Worm (Caenorhabditis elegans) whole organism, mixed stage, embryonic: ENCODE results near the gene srbc-22.

Source experiments
- ceh-43 ChIP-seq: fragments of 200-800 bp; sonication (Bioruptor generic); optimal IDR thresholded peaks from 2 replicates; lab custom pipeline; 2018; ENCODE audit warnings: mild to moderate bottlenecking, missing genetic modification characterization, moderate library complexity, missing compliant biosample characterization
- flh-1 ChIP-seq: fragments of 200-800 bp; sonication (Bioruptor generic); optimal IDR thresholded peaks from 2 replicates; lab custom pipeline; 2018; ENCODE audit warnings: mild to moderate bottlenecking, missing genetic modification characterization, moderate library complexity, missing compliant biosample characterization
- nhr-237 ChIP-seq: fragments of 150-350 bp; optimal IDR thresholded peaks from 2 replicates; lab custom pipeline; 2014; ENCODE audit warnings: missing biosample characterization, missing genetic modification characterization
- snpc-4 ChIP-seq: fragments of 150-350 bp; optimal IDR thresholded peaks from 2 replicates; lab custom pipeline; 2014; ENCODE audit warnings: missing biosample characterization, missing genetic modification characterization
- ztf-11 ChIP-seq: fragments of 150-350 bp; optimal IDR thresholded peaks from 2 replicates; lab custom pipeline; 2014; ENCODE audit warnings: missing biosample characterization, missing genetic modification characterization

DNA sequence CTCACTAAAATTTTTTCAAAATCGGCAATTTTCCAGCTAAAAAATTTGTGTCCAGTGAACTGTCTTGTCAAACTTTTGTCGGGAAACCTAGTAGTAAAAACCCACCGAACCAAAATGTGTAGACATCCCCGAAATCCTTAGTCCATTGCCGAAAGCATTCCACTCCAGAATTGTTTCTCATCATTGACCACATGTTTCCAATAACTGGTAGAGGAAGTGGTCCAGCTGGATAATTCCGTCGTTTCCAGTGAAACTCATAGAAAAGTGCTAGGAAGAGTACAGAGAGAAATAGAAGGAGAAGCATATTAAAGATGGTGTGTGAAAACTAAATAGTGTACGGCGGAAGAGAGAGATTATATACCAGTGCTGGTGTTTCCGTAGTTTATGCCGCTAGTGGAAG, 47.1 kb downstream of the srbc-22 start, which contains the start of gene cyp-33C12:
- no peak for TF ChIP-seq flh-1 (GFP tag; lab: Kevin White, UChicago)
- no peak for TF ChIP-seq snpc-4 (tag; lab: Kevin White, UChicago)
- no peak for TF ChIP-seq nhr-237
- no peak for TF ChIP-seq ztf-11
- no peak for TF ChIP-seq ceh-43 (GFP tag; lab: Kevin White, UChicago)
